Fruit fly (Drosophila melanogaster) whole organism, wandering third instar larva: ENCODE measurements around the gene eRF1.

ENCODE experiments used
- Abd-B ChIP-seq: fragments of >200 bp; optimal IDR thresholded peaks from 2 replicates; lab custom pipeline; 2017; ENCODE audit warnings: missing biosample characterization, missing genetic modification characterization
- CG32264 ChIP-seq: fragments of 200-800 bp; sonication (Bioruptor generic); optimal IDR thresholded peaks from 2 replicates; lab custom pipeline; 2016; ENCODE audit warnings: missing biosample characterization, missing genetic modification characterization
- CG9705 ChIP-seq: fragments of 200-800 bp; sonication (Bioruptor generic); optimal IDR thresholded peaks from 2 replicates; lab custom pipeline; 2018; ENCODE audit warnings: missing biosample characterization, mild to moderate bottlenecking, missing genetic modification characterization
- CrebA ChIP-seq: fragments of 200-800 bp; sonication (Bioruptor generic); optimal IDR thresholded peaks from 2 replicates; lab custom pipeline; 2016; ENCODE audit warnings: missing biosample characterization, mild to moderate bottlenecking, missing genetic modification characterization, borderline replicate concordance
- Dfd ChIP-seq: fragments of >200 bp; optimal IDR thresholded peaks from 2 replicates; lab custom pipeline; 2017; ENCODE audit warnings: missing biosample characterization, missing genetic modification characterization
- Dif ChIP-seq: fragments of 200-275, 200-300 bp; sonication (Bioruptor generic); optimal IDR thresholded peaks from 2 replicates; lab custom pipeline; 2018; ENCODE audit warnings: missing biosample characterization, missing genetic modification characterization; ENCODE audit not compliant: partially characterized antibody
- GATAd ChIP-seq: sonication (Bioruptor generic); optimal IDR thresholded peaks from 2 replicates; lab custom pipeline; 2016; ENCODE audit warnings: missing biosample characterization, missing genetic modification characterization
- HLH106 ChIP-seq: fragments of 200-800 bp; optimal IDR thresholded peaks from 3 replicates; lab custom pipeline; 2019; ENCODE audit warnings: missing biosample characterization, mild to moderate bottlenecking, missing genetic modification characterization, moderate library complexity
- Hnf4 ChIP-seq: fragments of 200-800 bp; sonication (Bioruptor generic); optimal IDR thresholded peaks from 2 replicates; lab custom pipeline; 2016; ENCODE audit warnings: missing biosample characterization, mild to moderate bottlenecking, missing genetic modification characterization
- Hr78 ChIP-seq: fragments of >200 bp; optimal IDR thresholded peaks from 2 replicates; lab custom pipeline; 2017; ENCODE audit warnings: missing biosample characterization, missing genetic modification characterization
- Hr83 ChIP-seq: fragments of 200-300 bp; sonication (Bioruptor generic); optimal IDR thresholded peaks from 2 replicates; lab custom pipeline; 2016; ENCODE audit warnings: missing biosample characterization, mild to moderate bottlenecking, missing genetic modification characterization, moderate library complexity; ENCODE audit not compliant: poor library complexity, severe bottlenecking
- Jra ChIP-seq: sonication (Bioruptor generic); optimal IDR thresholded peaks from 2 replicates; lab custom pipeline; 2016; ENCODE audit warnings: missing biosample characterization, missing genetic modification characterization
- Mio ChIP-seq: sonication (Bioruptor generic); optimal IDR thresholded peaks from 2 replicates; lab custom pipeline; 2016; ENCODE audit warnings: missing biosample characterization, missing genetic modification characterization
- Myc ChIP-seq: fragments of >200 bp; optimal IDR thresholded peaks from 2 replicates; lab custom pipeline; 2017
- N ChIP-seq: fragments of >200 bp; optimal IDR thresholded peaks from 2 replicates; lab custom pipeline; 2018; ENCODE audit warnings: missing biosample characterization, missing external identifiers, missing genetic modification characterization
- OdsH ChIP-seq: fragments of 200-800 bp; sonication (Bioruptor generic); optimal IDR thresholded peaks from 2 replicates; lab custom pipeline; 2016; ENCODE audit warnings: missing biosample characterization, mild to moderate bottlenecking, missing genetic modification characterization
- Rel ChIP-seq, 2 experiments: fragments of 200-800 bp; sonication (Bioruptor generic) in 1 of 2; optimal IDR thresholded peaks; 2 replicates in 1 of 2; 3 replicates in 1 of 2; lab custom pipeline; 2016 to 2019; ENCODE audit warnings: mild to moderate bottlenecking in 2 of 2, missing biosample characterization in 2 of 2, missing genetic modification characterization in 2 of 2, moderate library complexity in 1 of 2
- Sp1 ChIP-seq: fragments of 200-800 bp; sonication (Bioruptor generic); optimal IDR thresholded peaks from 3 replicates; lab custom pipeline; 2019; ENCODE audit warnings: missing biosample characterization, mild to moderate bottlenecking, missing genetic modification characterization, moderate library complexity
- Vsx2 ChIP-seq: fragments of 200-300, 225-300 bp; sonication (Bioruptor generic); optimal IDR thresholded peaks from 2 replicates; lab custom pipeline; 2018; ENCODE audit warnings: missing biosample characterization, missing genetic modification characterization; ENCODE audit not compliant: partially characterized antibody
- br ChIP-seq: fragments of 200-800 bp; sonication (Bioruptor generic); optimal IDR thresholded peaks from 2 replicates; lab custom pipeline; 2016; ENCODE audit warnings: missing biosample characterization, missing genetic modification characterization
- brk ChIP-seq: fragments of 200-800 bp; sonication (Bioruptor generic); optimal IDR thresholded peaks from 2 replicates; lab custom pipeline; 2016; ENCODE audit warnings: missing biosample characterization, mild to moderate bottlenecking, missing genetic modification characterization
- dl ChIP-seq, 2 experiments: fragments of 175-275, 200-275 bp in 1 of 2; fragments of 200-275 bp in 1 of 2; sonication (Bioruptor generic); optimal IDR thresholded peaks; lab custom pipeline; 2018; ENCODE audit warnings: mild to moderate bottlenecking in 2 of 2, missing biosample characterization in 2 of 2, missing genetic modification characterization in 2 of 2, moderate library complexity in 2 of 2; ENCODE audit not compliant: partially characterized antibody in 2 of 2, insufficient read depth in 1 of 2
- dmrt93B ChIP-seq: fragments of 200-800 bp; sonication (Bioruptor generic); optimal IDR thresholded peaks from 2 replicates; lab custom pipeline; 2018; ENCODE audit warnings: missing biosample characterization, mild to moderate bottlenecking, missing genetic modification characterization
- dsf ChIP-seq: sonication (Bioruptor generic); optimal IDR thresholded peaks from 2 replicates; lab custom pipeline; 2016; ENCODE audit warnings: missing biosample characterization, missing genetic modification characterization, borderline replicate concordance
- ey ChIP-seq: fragments of 200-800 bp; sonication (Bioruptor generic); optimal IDR thresholded peaks from 2 replicates; lab custom pipeline; 2016; ENCODE audit warnings: missing biosample characterization, missing genetic modification characterization
- foxo ChIP-seq, 2 experiments: fragments of 200-800 bp; sonication (Bioruptor generic); optimal IDR thresholded peaks; 2 replicates in 1 of 2; 3 replicates in 1 of 2; lab custom pipeline; 2016 to 2017; ENCODE audit warnings: missing biosample characterization in 2 of 2, missing genetic modification characterization in 2 of 2
- jim ChIP-seq: fragments of 175-275, 200-325 bp; sonication (Bioruptor generic); optimal IDR thresholded peaks from 2 replicates; lab custom pipeline; 2016; ENCODE audit warnings: missing biosample characterization, mild to moderate bottlenecking, missing genetic modification characterization
- lola ChIP-seq: fragments of >200 bp; optimal IDR thresholded peaks from 2 replicates; lab custom pipeline; 2017; ENCODE audit warnings: missing biosample characterization, missing genetic modification characterization
- pan ChIP-seq: fragments of >200 bp; optimal IDR thresholded peaks from 2 replicates; lab custom pipeline; 2017
- psq ChIP-seq: fragments of 200-800 bp; sonication (Bioruptor generic); optimal IDR thresholded peaks from 3 replicates; lab custom pipeline; 2017; ENCODE audit warnings: missing biosample characterization, mild to moderate bottlenecking, missing genetic modification characterization, moderate library complexity
- rgr ChIP-seq: fragments of 200-800 bp; sonication (Bioruptor generic); optimal IDR thresholded peaks from 3 replicates; lab custom pipeline; 2016; ENCODE audit warnings: missing biosample characterization, mild to moderate bottlenecking, missing genetic modification characterization
- sage ChIP-seq: fragments of 200-800 bp; sonication (Bioruptor generic); optimal IDR thresholded peaks from 2 replicates; lab custom pipeline; 2016; ENCODE audit warnings: missing biosample characterization, mild to moderate bottlenecking, missing genetic modification characterization
- sv ChIP-seq: fragments of 200-800 bp; sonication (Bioruptor generic); optimal IDR thresholded peaks from 3 replicates; lab custom pipeline; 2016; ENCODE audit warnings: missing biosample characterization, missing genetic modification characterization
- tai ChIP-seq: sonication (Bioruptor generic); optimal IDR thresholded peaks from 2 replicates; lab custom pipeline; 2016; ENCODE audit warnings: missing biosample characterization, missing genetic modification characterization
- usp ChIP-seq: fragments of >200 bp; optimal IDR thresholded peaks from 2 replicates; lab custom pipeline; 2017; ENCODE audit warnings: missing biosample characterization, missing genetic modification characterization
- woc ChIP-seq: sonication (Bioruptor generic); optimal IDR thresholded peaks from 2 replicates; lab custom pipeline; 2016; ENCODE audit warnings: missing biosample characterization, mild to moderate bottlenecking, missing genetic modification characterization

The eRF1 gene

dm6 chr3L:20366674-20367372 lies 18.7 kb downstream of the eRF1 start, which contains the start of the genes Toll-9 and in:
Gene Toll-9 (minus strand): TSS chr3L:20366724.
Gene in (plus strand): TSS chr3L:20367198.
- no peak for TF ChIP-seq sv (GFP tag; lab: Kevin White, UChicago)
- no peak for TF ChIP-seq OdsH (GFP tag; lab: Kevin White, UChicago)
- TF ChIP-seq Dif = peak; percentile 40
- TF ChIP-seq, all 38 proteins: peak for 1

- TF ChIP-seq psq (GFP tag; lab: Kevin White, UChicago) = no peak
- no peak for TF ChIP-seq Sp1 (GFP tag; lab: Kevin White, UChicago)
- TF ChIP-seq CG32264 (GFP tag; lab: Kevin White, UChicago) = no peak
- TF ChIP-seq N (GFP tag; lab: Kevin White, UChicago) = no peak
- no peak for TF ChIP-seq sage (GFP tag; lab: Kevin White, UChicago)
- no peak for TF ChIP-seq GATAd (GFP tag; lab: Kevin White, UChicago)
- TF ChIP-seq Hnf4 (GFP tag; lab: Kevin White, UChicago) = no peak
- TF ChIP-seq tai (GFP tag; lab: Kevin White, UChicago) = no peak
- no peak for TF ChIP-seq usp
- TF ChIP-seq Myc (lab: Kevin White, UChicago) = no peak
- TF ChIP-seq Dif = no peak
- no peak for TF ChIP-seq lola (GFP tag; lab: Kevin White, UChicago)
- TF ChIP-seq br = no peak
- TF ChIP-seq brk = no peak
- TF ChIP-seq dmrt93B (GFP tag; lab: Kevin White, UChicago) = no peak
- TF ChIP-seq foxo (GFP tag; optimal IDR thresholded peaks at IDR 0.05; lab: Kevin White, UChicago) = no peak
- TF ChIP-seq pan (lab: Kevin White, UChicago) = no peak
- TF ChIP-seq OdsH (GFP tag; lab: Kevin White, UChicago) = no peak
Measured at dm6 chr3L:20370013-20370412, 21.9 kb downstream of the eRF1 start, which contains the start of gene CG13247. Gene CG13247 (plus strand): TSS chr3L:20370313.

- TF ChIP-seq lola (GFP tag; lab: Kevin White, UChicago) (no peak), Hr78 (GFP tag; lab: Kevin White, UChicago) (no peak), HLH106 (tag; lab: Kevin White, UChicago) (no peak), Hr83 (GFP tag; lab: Kevin White, UChicago) (no peak), Dif (no peak), Abd-B (GFP tag; lab: Kevin White, UChicago) (no peak), usp (no peak), foxo (GFP tag; optimal IDR thresholded peaks at IDR 0.05; lab: Kevin White, UChicago) (no peak), Myc (lab: Kevin White, UChicago) (no peak), woc (GFP tag; lab: Kevin White, UChicago) (no peak), rgr (GFP tag; lab: Kevin White, UChicago) (no peak), dsf (GFP tag; lab: Kevin White, UChicago) (no peak), Rel (GFP tag; optimal IDR thresholded peaks at IDR 0.05; lab: Kevin White, UChicago) (no peak), Rel (tag; optimal IDR thresholded peaks at IDR 0.05; lab: Kevin White, UChicago) (no peak), Vsx2 (no peak)
Measured at dm6 chr3L:20375467-20375866, 27.3 kb downstream of the eRF1 start.

dm6 chr3L:20375878-20376563 lies 27.9 kb downstream of the eRF1 start, which contains the start of the genes Ide and RhoBTB:
Gene Ide (minus strand): TSS chr3L:20375896.
Gene RhoBTB (plus strand): TSS chr3L:20376242.
- TF ChIP-seq Myc (lab: Kevin White, UChicago) (no peak), Vsx2 (no peak), GATAd (GFP tag; lab: Kevin White, UChicago) (peak; percentile 33), br (peak; percentile 81), CG32264 (GFP tag; lab: Kevin White, UChicago) (peak; percentile 25), Rel (GFP tag; optimal IDR thresholded peaks at IDR 0.05; lab: Kevin White, UChicago) (no peak), Rel (tag; optimal IDR thresholded peaks at IDR 0.05; lab: Kevin White, UChicago) (peak; percentile 98), OdsH (GFP tag; lab: Kevin White, UChicago) (peak; percentile 58), Sp1 (GFP tag; lab: Kevin White, UChicago) (peak; percentile 77), Abd-B (GFP tag; lab: Kevin White, UChicago) (no peak), HLH106 (tag; lab: Kevin White, UChicago) (peak; percentile 91), tai (GFP tag; lab: Kevin White, UChicago) (no peak), dmrt93B (GFP tag; lab: Kevin White, UChicago) (peak; percentile 66), sv (GFP tag; lab: Kevin White, UChicago) (peak; percentile 86), dl (GFP tag; optimal IDR thresholded peaks at IDR 0.05; lab: Kevin White, UChicago; ENCODE audit: insufficient read depth in 1 of 2, partially characterized antibody in 2 of 2) (no peak), CG9705 (GFP tag; lab: Kevin White, UChicago) (peak; percentile 86), woc (GFP tag; lab: Kevin White, UChicago) (peak; percentile 83), foxo (GFP tag; optimal IDR thresholded peaks at IDR 0.05; lab: Kevin White, UChicago) (peak; percentile 26 to 89), Dif (no peak), rgr (GFP tag; lab: Kevin White, UChicago) (peak; percentile 83), Dfd (no peak), dsf (GFP tag; lab: Kevin White, UChicago) (no peak), lola (GFP tag; lab: Kevin White, UChicago) (no peak), usp (no peak), Hr78 (GFP tag; lab: Kevin White, UChicago) (no peak), Mio (GFP tag; lab: Kevin White, UChicago) (no peak), brk (no peak), jim (GFP tag; lab: Kevin White, UChicago) (no peak), ey (peak; percentile 86), Hnf4 (GFP tag; lab: Kevin White, UChicago) (peak; percentile 66), N (GFP tag; lab: Kevin White, UChicago) (no peak), CrebA (GFP tag; lab: Kevin White, UChicago) (no peak), Jra (GFP tag; lab: Kevin White, UChicago) (no peak)
